Fruit fly (Drosophila melanogaster): ENCODE measurements around the gene Rim.
A peak's percentile ranks its signal among the peaks of the same experiment; 100 is the strongest.

Rim gene

DNA sequence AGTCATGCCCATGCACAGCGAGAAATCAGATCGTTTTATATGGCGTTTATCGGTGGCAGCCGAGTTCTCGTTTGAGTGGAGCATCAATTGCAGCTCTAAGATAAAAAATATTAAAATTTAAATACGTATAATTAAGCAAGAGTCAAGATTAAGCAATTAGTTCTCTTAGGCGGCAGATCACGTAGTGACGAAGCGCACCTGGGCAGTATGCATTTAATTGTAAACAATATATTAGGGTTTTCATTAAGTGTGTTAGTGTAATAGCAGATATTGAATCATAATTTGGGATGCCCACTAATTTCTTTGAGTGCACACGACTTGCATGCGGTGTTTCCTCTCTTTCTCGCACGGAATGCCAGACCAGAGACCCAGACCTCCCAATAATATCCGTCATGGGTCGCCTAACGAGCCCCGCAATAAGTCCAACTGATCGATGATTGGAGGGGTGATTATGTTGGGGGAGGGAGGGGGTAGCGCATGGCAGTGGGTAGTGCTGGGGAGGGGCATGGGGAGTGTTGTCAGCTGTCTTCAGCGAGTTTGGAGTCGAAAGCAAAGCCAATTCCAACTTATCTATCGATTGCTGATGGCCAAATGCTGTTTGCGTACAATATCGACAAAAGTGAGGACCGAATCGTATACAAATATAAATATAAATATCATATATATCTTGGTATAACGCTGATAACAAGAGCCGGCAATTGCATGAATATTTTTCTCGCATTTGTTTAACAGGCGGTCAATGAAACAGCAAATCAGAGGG is 33.2 kb upstream of the Rim start (continued):
- TF ChIP-seq maf-S (GFP tag; optimal IDR thresholded peaks at IDR 0.05) (no peak), sisA (GFP tag; IDR thresholded peaks at IDR 0.05) (peak; percentile 83), CG32532 (GFP tag; IDR thresholded peaks at IDR 0.05) (peak; percentile 49), sqz (GFP tag; optimal IDR thresholded peaks at IDR 0.05) (peak; percentile 28), CG17328 (GFP tag; IDR thresholded peaks at IDR 0.05) (peak; percentile 52), mld (GFP tag; IDR thresholded peaks at IDR 0.05; ENCODE audit: partially characterized antibody) (no peak), eve (GFP tag; optimal IDR thresholded peaks at IDR 0.05) (peak in 1 of 2 experiments; percentile 89), crp (GFP tag; optimal IDR thresholded peaks at IDR 0.05) (peak in 1 of 2 experiments; percentile 40), cas (GFP tag; IDR thresholded peaks at IDR 0.05) (no peak), Dref (GFP tag; IDR thresholded peaks at IDR 0.05) (no peak), pzg (GFP tag; optimal IDR thresholded peaks at IDR 0.05) (no peak), Lim3 (GFP tag; IDR thresholded peaks at IDR 0.05) (no peak), fd96Cb (tag; optimal IDR thresholded peaks at IDR 0.05) (peak; percentile 82), fru (optimal IDR thresholded peaks at IDR 0.05) (no peak), CG6272 (GFP tag; IDR thresholded peaks at IDR 0.05) (peak; percentile 67), pita (GFP tag; optimal IDR thresholded peaks at IDR 0.05) (no peak), da (GFP tag; optimal IDR thresholded peaks at IDR 0.05) (no peak), CG15479 (GFP tag; optimal IDR thresholded peaks at IDR 0.05) (no peak), CG11456 (GFP tag; IDR thresholded peaks at IDR 0.05) (peak; percentile 65; the same call in 1 of the 3 replicates), fu2 (GFP tag; optimal IDR thresholded peaks at IDR 0.05) (no peak), nau (GFP tag; optimal IDR thresholded peaks at IDR 0.05) (peak; percentile 65), so (GFP tag; IDR thresholded peaks at IDR 0.05) (peak; percentile 75; the same call in 2 of the 3 replicates), CG5180 (GFP tag; optimal IDR thresholded peaks at IDR 0.05) (peak; percentile 50), CG2202 (tag; optimal IDR thresholded peaks at IDR 0.05) (peak; percentile 44), cg (GFP tag; optimal IDR thresholded peaks at IDR 0.05) (no peak), CG2116 (GFP tag; optimal IDR thresholded peaks at IDR 0.05) (no peak), klu (GFP tag; IDR thresholded peaks at IDR 0.05) (peak; percentile 55), MESR4 (GFP tag; optimal IDR thresholded peaks at IDR 0.05) (no peak), CG7987 (GFP tag; optimal IDR thresholded peaks at IDR 0.05) (no peak), zfh2 (GFP tag; optimal IDR thresholded peaks at IDR 0.05) (peak; percentile 3), CG9876 (GFP tag; optimal IDR thresholded peaks at IDR 0.05) (no peak), caup (GFP tag; optimal IDR thresholded peaks at IDR 0.05; ENCODE audit: severe bottlenecking) (peak; percentile 25), run (tag; optimal IDR thresholded peaks at IDR 0.05) (peak; percentile 28), Hr51 (GFP tag; optimal IDR thresholded peaks at IDR 0.05) (peak in 1 of 2 experiments; percentile 72), GATAe (GFP tag; conservative IDR thresholded peaks at IDR 0.05) (0 out of 2 replicates have a peak, but pooled peaks have one; percentile 17), Lhr (GFP tag; optimal IDR thresholded peaks at IDR 0.05) (peak; percentile 37), grn (GFP tag; optimal IDR thresholded peaks at IDR 0.05) (peak; percentile 81), Awh (GFP tag; IDR thresholded peaks at IDR 0.05) (peak; percentile 56; the same call in 1 of the 2 replicates), CG12219 (GFP tag; optimal IDR thresholded peaks at IDR 0.05) (no peak), Dek (tag; optimal IDR thresholded peaks at IDR 0.05) (peak; percentile 15), Spps (tag; optimal IDR thresholded peaks at IDR 0.05) (peak; percentile 32), Chrac-16 (GFP tag; optimal IDR thresholded peaks at IDR 0.05) (peak; percentile 55), kni (GFP tag; optimal IDR thresholded peaks at IDR 0.05) (no peak), sc (optimal IDR thresholded peaks at IDR 0.05) (no peak), sc (GFP tag; optimal IDR thresholded peaks at IDR 0.05) (peak; percentile 70), Poxn (GFP tag; IDR thresholded peaks at IDR 0.05) (0 out of 2 replicates have a peak, but pooled peaks have one; percentile 23), CG6854 (GFP tag; optimal IDR thresholded peaks at IDR 0.05) (no peak), CG7357 (GFP tag; IDR thresholded peaks at IDR 0.05) (peak; percentile 71), tap (tag; optimal IDR thresholded peaks at IDR 0.05) (peak; percentile 61)
